Fruit fly (Drosophila melanogaster): ENCODE data around the gene rdgB.
A peak's percentile ranks its signal among the peaks of the same experiment; 100 is the strongest.

Gene rdgB

DNA sequence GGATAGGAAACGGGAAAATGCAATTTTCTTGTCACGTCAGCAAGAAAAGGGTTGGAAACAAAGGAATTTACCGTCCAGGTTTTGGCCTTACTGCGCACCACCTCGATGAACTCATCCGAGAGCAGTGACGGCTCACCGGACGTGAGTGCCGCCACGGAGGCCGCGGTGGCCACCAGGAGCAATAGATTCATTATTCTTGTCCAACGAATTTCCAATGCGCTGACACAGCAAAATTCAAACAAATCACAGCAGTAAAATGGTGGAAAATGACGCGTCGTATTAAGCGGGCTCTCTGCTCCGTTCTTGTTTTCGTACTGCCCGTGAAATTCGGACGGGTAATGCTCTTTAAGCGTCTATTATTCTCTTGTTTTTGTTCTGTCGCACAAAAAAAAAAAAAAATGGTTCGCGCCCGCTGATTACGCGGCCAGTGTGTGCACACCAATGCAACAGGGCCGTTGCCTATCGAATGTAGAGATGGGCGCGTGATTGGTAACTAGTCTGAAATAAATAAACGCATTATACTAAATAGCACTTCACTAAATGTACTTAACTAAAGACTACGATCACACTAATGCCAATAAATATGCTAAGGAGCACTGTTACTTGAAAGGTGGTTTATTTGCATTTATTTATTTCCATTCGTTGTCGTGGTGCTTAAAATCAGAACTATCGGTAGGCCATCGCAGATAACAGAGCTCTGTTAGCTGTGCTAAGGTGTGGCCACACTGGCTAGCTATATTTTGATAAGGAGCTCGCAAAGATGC, 19.4 kb downstream of the rdgB start, which contains the start of the genes CtsB and amrt:
TSS of gene CtsB (minus strand) at position 432 of the 764 bp plus-strand sequence.
TSS of gene amrt (plus strand) at position 721 of the 764 bp plus-strand sequence.
- TF ChIP-seq kay (GFP tag; ENCODE audit: borderline replicate concordance) (no peak), CG7045 (GFP tag; optimal IDR thresholded peaks at IDR 0.05) (peak; percentile 60), toe (GFP tag; optimal IDR thresholded peaks at IDR 0.05) (peak; percentile 76), Mnt (GFP tag; optimal IDR thresholded peaks at IDR 0.05) (peak; percentile 70), CG1620 (GFP tag; optimal IDR thresholded peaks at IDR 0.05) (peak; percentile 78), Crg-1 (GFP tag; optimal IDR thresholded peaks at IDR 0.05) (peak; percentile 19), CG7101 (tag; optimal IDR thresholded peaks at IDR 0.05) (peak; percentile 75), Hr96 (GFP tag; optimal IDR thresholded peaks at IDR 0.05) (peak; percentile 90), cnc (optimal IDR thresholded peaks at IDR 0.05) (peak; percentile 58 to 74), CG33017 (tag; optimal IDR thresholded peaks at IDR 0.05) (peak; percentile 32), CG14711 (tag; optimal IDR thresholded peaks at IDR 0.05) (peak; percentile 44), CG12768 (GFP tag; optimal IDR thresholded peaks at IDR 0.05) (peak; percentile 49), tj (GFP tag; optimal IDR thresholded peaks at IDR 0.05) (peak; percentile 99), CG5204 (GFP tag; optimal IDR thresholded peaks at IDR 0.05) (peak; percentile 57), ovo (GFP tag; optimal IDR thresholded peaks at IDR 0.05) (peak; percentile 75), cic (GFP tag; optimal IDR thresholded peaks at IDR 0.05) (peak; percentile 75), bab1 (GFP tag; optimal IDR thresholded peaks at IDR 0.05) (peak; percentile 89), pad (GFP tag; optimal IDR thresholded peaks at IDR 0.05) (peak; percentile 58), Clk (GFP tag; optimal IDR thresholded peaks at IDR 0.05) (peak; percentile 2), CG11617 (GFP tag; optimal IDR thresholded peaks at IDR 0.05) (peak; percentile 94)

dm6 chrX:13783534-13783949, 21.0 kb downstream of the rdgB start, which contains the start of gene inaE:
TSS of gene inaE (plus strand) at chrX:13783714.
- TF ChIP-seq tj (GFP tag; optimal IDR thresholded peaks at IDR 0.05) = peak; percentile 89
- no peak for TF ChIP-seq CG5204 (GFP tag; optimal IDR thresholded peaks at IDR 0.05)
- no peak for TF ChIP-seq Hr96 (GFP tag; optimal IDR thresholded peaks at IDR 0.05)
- TF ChIP-seq pad (GFP tag; optimal IDR thresholded peaks at IDR 0.05) = peak; percentile 25
- TF ChIP-seq CG14711 (tag; optimal IDR thresholded peaks at IDR 0.05) = peak; percentile 27
- TF ChIP-seq Mnt (GFP tag; optimal IDR thresholded peaks at IDR 0.05) = peak; percentile 50
- TF ChIP-seq CG1620 (GFP tag; optimal IDR thresholded peaks at IDR 0.05) = peak; percentile 25
- TF ChIP-seq CG7101 (tag; optimal IDR thresholded peaks at IDR 0.05) = peak; percentile 28
- no peak for TF ChIP-seq Clk (GFP tag; optimal IDR thresholded peaks at IDR 0.05)
- TF ChIP-seq cic (GFP tag; optimal IDR thresholded peaks at IDR 0.05) = peak; percentile 34
- peak; percentile 23 for TF ChIP-seq bab1 (GFP tag; optimal IDR thresholded peaks at IDR 0.05)

DNA sequence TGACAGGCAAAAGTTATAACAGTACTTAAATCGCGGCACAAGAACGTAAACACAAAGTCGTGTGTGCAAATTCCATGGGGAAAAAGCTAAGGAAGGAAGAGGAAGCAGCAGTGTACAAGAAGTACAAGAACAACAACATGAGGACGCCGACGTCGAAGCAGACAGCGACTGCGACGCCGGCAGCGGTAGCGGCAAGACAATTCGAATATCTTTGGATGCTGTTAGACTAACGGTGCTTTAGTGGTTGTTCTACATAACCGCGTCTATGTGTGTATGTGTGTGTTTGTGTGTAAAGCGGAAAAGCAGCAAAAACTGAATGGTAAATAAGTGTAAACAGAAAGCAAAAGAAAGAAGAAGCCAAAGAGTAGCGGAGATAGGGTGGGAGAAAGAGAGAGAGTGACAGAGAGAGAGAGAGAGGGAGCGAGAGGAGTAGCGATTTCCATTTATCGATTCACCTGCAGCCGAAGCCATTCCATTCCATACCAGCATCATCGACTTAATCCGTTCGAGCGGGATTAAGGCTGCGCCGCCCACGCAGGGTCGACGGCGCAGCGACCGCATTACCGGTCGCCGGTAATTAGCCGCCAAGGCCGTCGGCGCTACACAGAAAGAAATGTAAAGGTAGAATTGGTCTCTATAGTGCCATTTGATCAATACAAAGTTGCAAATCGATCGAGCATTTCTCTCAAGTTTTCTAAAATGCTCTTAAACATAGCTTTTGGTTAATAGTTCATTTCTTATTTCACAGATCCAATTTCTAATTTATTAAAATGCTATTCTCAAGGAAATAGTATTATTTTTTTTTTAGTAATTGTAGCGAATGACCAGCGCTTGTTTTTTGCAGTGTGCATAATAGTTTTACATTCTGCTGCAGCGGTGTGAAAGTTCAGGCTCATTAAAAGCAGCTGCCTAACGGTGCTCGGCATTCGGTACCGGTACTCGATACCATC, 21.7 kb downstream of the rdgB start:
- TF ChIP-seq cnc (optimal IDR thresholded peaks at IDR 0.05) = no peak
- TF ChIP-seq Crg-1 (GFP tag; optimal IDR thresholded peaks at IDR 0.05) = no peak
- peak; percentile 56 for TF ChIP-seq CG7101 (tag; optimal IDR thresholded peaks at IDR 0.05)
- TF ChIP-seq cic (GFP tag; optimal IDR thresholded peaks at IDR 0.05) = no peak
- TF ChIP-seq Clk (GFP tag; optimal IDR thresholded peaks at IDR 0.05) = no peak
- TF ChIP-seq CG5204 (GFP tag; optimal IDR thresholded peaks at IDR 0.05) = peak; percentile 60
- no peak for TF ChIP-seq kay (GFP tag; ENCODE audit: borderline replicate concordance)
- TF ChIP-seq CG7045 (GFP tag; optimal IDR thresholded peaks at IDR 0.05) = peak; percentile 60
- peak; percentile 21 for TF ChIP-seq CG33017 (tag; optimal IDR thresholded peaks at IDR 0.05)
- TF ChIP-seq CG11617 (GFP tag; optimal IDR thresholded peaks at IDR 0.05) = peak; percentile 31
- TF ChIP-seq CG1620 (GFP tag; optimal IDR thresholded peaks at IDR 0.05) = no peak
- peak; percentile 52 for TF ChIP-seq tj (GFP tag; optimal IDR thresholded peaks at IDR 0.05)
- TF ChIP-seq bab1 (GFP tag; optimal IDR thresholded peaks at IDR 0.05) = peak; percentile 50
- peak; percentile 61 for TF ChIP-seq ovo (GFP tag; optimal IDR thresholded peaks at IDR 0.05)
- peak; percentile 39 for TF ChIP-seq CG14711 (tag; optimal IDR thresholded peaks at IDR 0.05)
- TF ChIP-seq toe (GFP tag; optimal IDR thresholded peaks at IDR 0.05) = peak; percentile 41
- TF ChIP-seq pad (GFP tag; optimal IDR thresholded peaks at IDR 0.05) = peak; percentile 14
- TF ChIP-seq Hr96 (GFP tag; optimal IDR thresholded peaks at IDR 0.05) = no peak
- TF ChIP-seq CG12768 (GFP tag; optimal IDR thresholded peaks at IDR 0.05) = peak; percentile 46
- peak; percentile 11 for TF ChIP-seq Mnt (GFP tag; optimal IDR thresholded peaks at IDR 0.05)

dm6 chrX:13786037-13786667, 23.6 kb downstream of the rdgB start:
- TF ChIP-seq CG5204 (GFP tag; optimal IDR thresholded peaks at IDR 0.05) = no peak
- TF ChIP-seq CG7045 (GFP tag; optimal IDR thresholded peaks at IDR 0.05) = no peak
- TF ChIP-seq tj (GFP tag; optimal IDR thresholded peaks at IDR 0.05) = peak; percentile 98
- no peak for TF ChIP-seq kay (GFP tag; ENCODE audit: borderline replicate concordance)
- TF ChIP-seq cic (GFP tag; optimal IDR thresholded peaks at IDR 0.05) = no peak
- TF ChIP-seq bab1 (GFP tag; optimal IDR thresholded peaks at IDR 0.05) = peak; percentile 36
- TF ChIP-seq toe (GFP tag; optimal IDR thresholded peaks at IDR 0.05) = no peak
- no peak for TF ChIP-seq Hr96 (GFP tag; optimal IDR thresholded peaks at IDR 0.05)
- TF ChIP-seq CG7101 (tag; optimal IDR thresholded peaks at IDR 0.05) = no peak

Data from whole organism, adult.